Fruit fly (Drosophila melanogaster): ENCODE results near the gene CG13474.
A peak's percentile ranks its signal among the peaks of the same experiment; 100 is the strongest.

CG13474 gene

dm6 chr3L:14673740-14674463 lies 23.0 kb downstream of the CG13474 start (continued):
- no peak for TF ChIP-seq CG16815 (GFP tag; optimal IDR thresholded peaks at IDR 0.05)
- TF ChIP-seq Fer3 (tag; optimal IDR thresholded peaks at IDR 0.05), result no peak
- TF ChIP-seq hth (optimal IDR thresholded peaks at IDR 0.05), result no peak

dm6 chr3L:14672387-14673110 lies 24.4 kb downstream of the CG13474 start, which contains the start of the genes CG43121 and ome:
TSS of gene CG43121 (minus strand) at chr3L:14672437.
TSS of gene ome (plus strand) at chr3L:14672839.
- no peak for TF ChIP-seq CG6683 (GFP tag; optimal IDR thresholded peaks at IDR 0.05)
- peak; percentile 8 for TF ChIP-seq sug (tag; optimal IDR thresholded peaks at IDR 0.05)
- TF ChIP-seq CG15011 (GFP tag; optimal IDR thresholded peaks at IDR 0.05), result no peak
- no peak for TF ChIP-seq tup (GFP tag; optimal IDR thresholded peaks at IDR 0.05)
- no peak for TF ChIP-seq H15 (GFP tag; IDR thresholded peaks at IDR 0.05)
- TF ChIP-seq chinmo (GFP tag; IDR thresholded peaks at IDR 0.05; ENCODE audit: partially characterized antibody), result peak; percentile 68; the same call in 1 of the 4 replicates
- peak; percentile 5 for TF ChIP-seq fd3F (GFP tag; optimal IDR thresholded peaks at IDR 0.05)
- no peak for TF ChIP-seq CG6272 (GFP tag; IDR thresholded peaks at IDR 0.05)
- no peak; the same call in 1 of the 2 replicates for TF ChIP-seq CG4360 (GFP tag; IDR thresholded peaks at IDR 0.05)
- TF ChIP-seq CG17802 (tag; optimal IDR thresholded peaks at IDR 0.05), result no peak
- TF ChIP-seq bbx (GFP tag; IDR thresholded peaks at IDR 0.05; ENCODE audit: partially characterized antibody), result no peak
- TF ChIP-seq CTCF (GFP tag; optimal IDR thresholded peaks at IDR 0.05), result no peak
- TF ChIP-seq mam (GFP tag; optimal IDR thresholded peaks at IDR 0.05), result no peak
- TF ChIP-seq gem (tag; optimal IDR thresholded peaks at IDR 0.05), result peak; percentile 28
- TF ChIP-seq CG1647 (GFP tag; optimal IDR thresholded peaks at IDR 0.05), result no peak
- TF ChIP-seq Xbp1 (GFP tag; optimal IDR thresholded peaks at IDR 0.05), result peak; percentile 5
- TF ChIP-seq CG7928 (GFP tag; optimal IDR thresholded peaks at IDR 0.05), result no peak
- no peak for TF ChIP-seq CG5245 (GFP tag; optimal IDR thresholded peaks at IDR 0.05)
- TF ChIP-seq kay (GFP tag; optimal IDR thresholded peaks at IDR 0.05), result no peak
- 0 out of 3 replicates have a peak, but pooled peaks have one; percentile 59 for TF ChIP-seq Dbx (GFP tag; IDR thresholded peaks at IDR 0.05)
- TF ChIP-seq HmgD (GFP tag; optimal IDR thresholded peaks at IDR 0.05), result no peak
- TF ChIP-seq ap (GFP tag; IDR thresholded peaks at IDR 0.05), result 0 out of 2 replicates have a peak, but pooled peaks have one; percentile 8
- no peak for TF ChIP-seq CG12744 (GFP tag; optimal IDR thresholded peaks at IDR 0.05)
- no peak for TF ChIP-seq CG9727 (GFP tag; optimal IDR thresholded peaks at IDR 0.05)
- TF ChIP-seq onecut (GFP tag; IDR thresholded peaks at IDR 0.05), result no peak
- TF ChIP-seq sim (GFP tag; IDR thresholded peaks at IDR 0.05), result no peak
- TF ChIP-seq CG2712 (tag; optimal IDR thresholded peaks at IDR 0.05), result no peak
- TF ChIP-seq Hr3 (GFP tag; optimal IDR thresholded peaks at IDR 0.05), result no peak
- TF ChIP-seq ken (GFP tag; IDR thresholded peaks at IDR 0.05), result 0 out of 3 replicates have a peak, but pooled peaks have one; percentile 30
- peak; percentile 1 for TF ChIP-seq Oli (tag; optimal IDR thresholded peaks at IDR 0.05)
- TF ChIP-seq E2f2 (GFP tag; IDR thresholded peaks at IDR 0.05), result peak; percentile 32; the same call in 1 of the 2 replicates
- TF ChIP-seq CG6854 (GFP tag; optimal IDR thresholded peaks at IDR 0.05), result no peak
- TF ChIP-seq B-H2 (GFP tag; optimal IDR thresholded peaks at IDR 0.05), result no peak
- TF ChIP-seq br (optimal IDR thresholded peaks at IDR 0.05), result no peak
- TF ChIP-seq tx (GFP tag; optimal IDR thresholded peaks at IDR 0.05), result no peak
- peak; percentile 69 for TF ChIP-seq CG12769 (tag; optimal IDR thresholded peaks at IDR 0.05)
- no peak for TF ChIP-seq stwl (tag; optimal IDR thresholded peaks at IDR 0.05)
- TF ChIP-seq CG2889 (GFP tag; IDR thresholded peaks at IDR 0.05), result no peak
- TF ChIP-seq Ets97D (GFP tag; optimal IDR thresholded peaks at IDR 0.05), result no peak
- TF ChIP-seq eve (GFP tag; optimal IDR thresholded peaks at IDR 0.05), result no peak
- no peak for TF ChIP-seq pita (GFP tag; optimal IDR thresholded peaks at IDR 0.05)
- peak; percentile 40 for TF ChIP-seq BtbVII (GFP tag; optimal IDR thresholded peaks at IDR 0.05)
- TF ChIP-seq CG1832 (GFP tag; optimal IDR thresholded peaks at IDR 0.05), result no peak
- TF ChIP-seq shn (GFP tag; optimal IDR thresholded peaks at IDR 0.05), result peak; percentile 27
- peak; percentile 2 for TF ChIP-seq bab2 (GFP tag; optimal IDR thresholded peaks at IDR 0.05)

Data from whole organism, embryonic.